Worm (Caenorhabditis elegans): ENCODE data around the gene mpz-5.

mpz-5 gene

DNA sequence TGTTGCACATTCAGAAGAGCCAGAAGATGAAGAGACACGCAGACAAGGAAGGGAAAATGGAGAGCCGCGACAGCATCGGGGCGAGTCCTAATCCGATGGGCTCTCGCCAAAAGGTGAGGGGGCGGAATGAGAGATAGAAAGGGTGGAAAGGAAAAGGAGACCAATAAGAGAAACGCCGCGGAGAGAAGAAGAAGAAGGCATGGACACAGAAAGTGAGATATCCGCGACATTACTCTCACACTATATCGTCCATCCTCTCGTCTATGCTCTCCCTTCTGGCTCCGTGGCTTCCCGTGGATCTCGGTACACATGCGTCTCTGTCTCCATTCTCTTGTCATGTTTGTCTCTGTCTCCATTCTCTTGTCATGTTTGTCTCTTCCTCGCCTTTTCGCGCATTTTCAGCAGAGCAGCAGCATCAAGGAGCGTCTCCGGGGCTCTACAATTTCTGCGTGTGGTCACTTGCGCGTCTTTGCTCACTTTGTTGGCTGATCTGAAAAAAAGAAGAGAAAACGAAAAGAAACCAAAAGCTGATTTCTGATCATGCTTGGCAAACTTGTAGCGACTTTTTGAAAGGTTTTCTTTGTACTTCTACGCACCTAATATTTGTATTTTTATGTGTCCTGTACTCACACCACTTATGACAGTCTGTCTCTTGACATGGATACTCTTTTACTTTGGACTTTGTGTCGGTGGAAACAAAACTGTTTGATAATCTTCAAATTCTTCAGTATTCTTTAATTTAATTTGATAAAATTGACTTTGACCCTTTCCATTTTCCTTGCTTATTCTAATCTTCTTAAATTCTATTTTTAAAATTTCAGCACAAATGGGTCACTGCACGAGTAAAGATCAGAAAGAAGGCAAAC lies 29.8 kb upstream of the mpz-5 start, which contains the start of gene gpa-7:
gpa-7 (plus strand) TSS at position 816 of the 866 bp plus-strand sequence.
- TF ChIP-seq F13C5.2 (tag; optimal IDR thresholded peaks at IDR 0.05) (peak; percentile 56), aly-1 (tag; optimal IDR thresholded peaks at IDR 0.05) (peak; percentile 56), tbx-11 (GFP tag; IDR thresholded peaks at IDR 0.05) (0 out of 2 replicates have a peak, but pooled peaks have one; percentile 34), hnd-1 (tag; optimal IDR thresholded peaks at IDR 0.05) (no peak), scrt-1 (GFP tag; IDR thresholded peaks at IDR 0.05) (no peak), tra-4 (tag; optimal IDR thresholded peaks at IDR 0.05) (no peak), flt-1 (GFP tag; IDR thresholded peaks at IDR 0.05) (no peak)

DNA sequence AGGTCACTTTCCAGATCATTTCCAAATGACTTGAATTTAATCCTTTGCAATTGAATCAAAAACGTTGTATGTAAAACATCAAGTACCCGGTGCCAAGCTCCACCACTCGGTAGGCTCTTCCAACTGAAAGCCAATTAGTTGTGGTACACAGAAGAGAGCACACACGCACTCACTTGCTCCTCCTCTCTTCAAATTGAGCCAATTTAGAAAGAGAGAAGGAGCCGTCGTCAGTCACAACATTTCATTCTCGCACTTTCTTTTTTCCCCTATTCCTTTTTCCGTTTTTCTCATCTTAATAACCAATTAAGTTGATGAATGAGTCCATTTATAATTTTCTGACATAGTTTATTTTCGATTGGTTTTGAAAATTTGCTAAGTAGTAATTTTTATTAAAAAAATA lies 24.6 kb upstream of the mpz-5 start:
- TF ChIP-seq F13C5.2 (tag; optimal IDR thresholded peaks at IDR 0.05) (no peak), B0310.2 (tag; optimal IDR thresholded peaks at IDR 0.05) (no peak), hnd-1 (tag; optimal IDR thresholded peaks at IDR 0.05) (no peak), hmg-4 (GFP tag; optimal IDR thresholded peaks at IDR 0.05) (no peak), ceh-13 (GFP tag; optimal IDR thresholded peaks at IDR 0.05) (no peak), pes-1 (GFP tag; IDR thresholded peaks at IDR 0.05) (no peak), scrt-1 (GFP tag; IDR thresholded peaks at IDR 0.05) (no peak), aly-1 (tag; optimal IDR thresholded peaks at IDR 0.05) (no peak), ets-7 (tag; optimal IDR thresholded peaks at IDR 0.05) (no peak)

DNA sequence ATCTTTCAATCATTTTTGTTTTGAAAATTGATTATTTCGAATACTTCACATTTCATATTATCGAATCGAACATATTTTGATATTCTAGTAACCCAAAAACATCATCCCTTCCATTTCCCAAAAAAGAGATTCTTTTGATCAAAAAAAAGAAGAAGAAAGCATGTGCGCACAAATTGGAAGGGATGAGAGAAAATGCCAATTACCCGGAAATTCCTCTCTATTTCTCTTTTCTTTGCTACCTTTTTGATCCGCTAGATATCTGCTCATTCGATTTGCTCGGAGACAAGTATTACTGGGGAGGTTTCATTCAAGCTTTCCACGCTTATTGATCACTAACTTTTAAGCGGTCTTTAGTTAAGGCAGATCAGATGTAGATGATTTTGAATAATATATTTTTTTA lies 23.2 kb upstream of the mpz-5 start:
- TF ChIP-seq tbx-37 (GFP tag; conservative IDR thresholded peaks at IDR 0.05): no peak
- no peak for TF ChIP-seq flt-1 (GFP tag; IDR thresholded peaks at IDR 0.05)
- TF ChIP-seq aly-1 (tag; optimal IDR thresholded peaks at IDR 0.05): no peak
- no peak for TF ChIP-seq tra-4 (tag; optimal IDR thresholded peaks at IDR 0.05)
- no peak for TF ChIP-seq B0310.2 (tag; optimal IDR thresholded peaks at IDR 0.05)
- TF ChIP-seq scrt-1 (GFP tag; IDR thresholded peaks at IDR 0.05): no peak
- TF ChIP-seq hmg-4 (GFP tag; optimal IDR thresholded peaks at IDR 0.05): no peak
- TF ChIP-seq ceh-13 (GFP tag; optimal IDR thresholded peaks at IDR 0.05): no peak
- TF ChIP-seq sea-1 (GFP tag; conservative IDR thresholded peaks at IDR 0.05): no peak

DNA sequence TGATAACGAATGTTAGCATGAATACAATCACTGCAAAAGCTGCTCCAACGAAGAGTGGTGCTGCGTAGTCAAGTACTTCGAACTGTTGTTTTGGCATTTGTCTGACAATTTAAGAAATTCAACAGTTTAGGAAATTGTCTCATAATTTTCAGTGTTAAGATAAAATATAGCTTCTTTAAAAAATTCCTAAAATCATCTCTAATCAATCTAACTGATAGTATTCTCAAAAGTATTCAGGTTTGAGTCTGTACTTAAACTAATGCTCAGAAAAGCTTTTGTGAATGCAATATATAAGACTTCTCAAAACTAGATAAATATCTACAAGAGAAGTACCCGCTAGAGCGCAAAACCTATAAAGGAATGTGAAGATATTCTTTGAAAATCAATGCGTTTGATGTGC lies 21.2 kb upstream of the mpz-5 start, which contains the start of gene R10H10.4:
R10H10.4 (minus strand) TSS at position 101 of the 400 bp plus-strand sequence.
- TF ChIP-seq B0310.2 (tag; optimal IDR thresholded peaks at IDR 0.05) (no peak), tra-4 (tag; optimal IDR thresholded peaks at IDR 0.05) (no peak), scrt-1 (GFP tag; IDR thresholded peaks at IDR 0.05) (no peak), hmbx-1 (tag; optimal IDR thresholded peaks at IDR 0.05) (no peak), aly-1 (tag; optimal IDR thresholded peaks at IDR 0.05) (no peak), ceh-36 (tag; optimal IDR thresholded peaks at IDR 0.05) (no peak), tbx-37 (GFP tag; conservative IDR thresholded peaks at IDR 0.05) (no peak), F13C5.2 (tag; optimal IDR thresholded peaks at IDR 0.05) (no peak), ama-1 (optimal IDR thresholded peaks at IDR 0.05) (no peak), ceh-13 (GFP tag; optimal IDR thresholded peaks at IDR 0.05) (no peak), pes-1 (GFP tag; IDR thresholded peaks at IDR 0.05) (no peak), flt-1 (GFP tag; IDR thresholded peaks at IDR 0.05) (no peak), tbx-11 (GFP tag; IDR thresholded peaks at IDR 0.05) (no peak), ets-7 (tag; optimal IDR thresholded peaks at IDR 0.05) (no peak), hnd-1 (tag; optimal IDR thresholded peaks at IDR 0.05) (no peak), sea-1 (GFP tag; conservative IDR thresholded peaks at IDR 0.05) (no peak)

DNA sequence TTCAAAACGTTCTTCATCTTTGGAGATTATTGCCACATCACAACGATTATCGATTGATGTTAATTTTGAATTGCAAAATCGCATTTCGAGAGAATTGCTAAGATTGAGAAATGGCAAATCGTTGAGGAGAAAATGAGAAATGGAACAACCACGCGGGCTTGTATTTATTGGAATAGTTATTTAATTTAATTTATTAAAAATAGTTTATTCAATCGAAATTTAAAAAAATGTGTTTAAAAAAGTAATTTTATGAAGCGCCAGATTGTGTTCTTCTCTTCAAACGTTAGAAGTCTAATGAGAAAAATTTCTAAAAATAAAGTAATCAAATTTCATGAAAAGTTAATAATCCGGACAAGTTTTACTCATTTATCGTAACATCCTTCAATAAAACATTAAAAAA lies 18.2 kb upstream of the mpz-5 start, which contains the start of gene spe-26:
spe-26 (minus strand) TSS at position 101 of the 400 bp plus-strand sequence.
- TF ChIP-seq scrt-1 (GFP tag; IDR thresholded peaks at IDR 0.05): no peak
- TF ChIP-seq B0310.2 (tag; optimal IDR thresholded peaks at IDR 0.05): no peak
- TF ChIP-seq tbx-37 (GFP tag; conservative IDR thresholded peaks at IDR 0.05): no peak
- no peak for TF ChIP-seq flt-1 (GFP tag; IDR thresholded peaks at IDR 0.05)
- no peak for TF ChIP-seq ets-7 (tag; optimal IDR thresholded peaks at IDR 0.05)
- no peak for TF ChIP-seq F13C5.2 (tag; optimal IDR thresholded peaks at IDR 0.05)
- no peak for TF ChIP-seq aly-1 (tag; optimal IDR thresholded peaks at IDR 0.05)
- no peak for TF ChIP-seq pes-1 (GFP tag; IDR thresholded peaks at IDR 0.05)

DNA sequence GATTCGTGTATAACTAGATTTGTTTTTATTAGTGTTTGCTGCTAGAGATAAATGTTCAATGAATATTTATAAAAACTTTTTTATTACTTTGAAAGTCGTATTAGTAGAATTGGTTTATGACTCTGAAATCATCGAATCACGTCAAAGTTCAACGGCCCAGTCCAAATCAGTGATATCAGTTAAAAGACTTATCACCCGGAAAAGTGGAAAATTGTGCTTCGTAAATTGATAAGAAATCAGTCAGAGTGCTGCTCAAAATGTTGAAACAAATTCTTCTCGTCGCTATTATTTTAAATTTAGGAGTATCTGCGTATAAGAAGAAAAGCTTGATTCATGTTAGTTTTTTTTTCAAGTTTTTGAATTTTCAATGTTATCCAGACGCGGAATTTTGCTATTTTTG lies 14.6 kb upstream of the mpz-5 start, which contains the start of gene R10H10.3:
R10H10.3 (plus strand) TSS at position 243 of the 400 bp plus-strand sequence.
- TF ChIP-seq F13C5.2 (tag; optimal IDR thresholded peaks at IDR 0.05) (no peak), sea-1 (GFP tag; conservative IDR thresholded peaks at IDR 0.05) (no peak), scrt-1 (GFP tag; IDR thresholded peaks at IDR 0.05) (no peak), ceh-36 (tag; optimal IDR thresholded peaks at IDR 0.05) (no peak), aly-1 (tag; optimal IDR thresholded peaks at IDR 0.05) (no peak), tbx-11 (GFP tag; IDR thresholded peaks at IDR 0.05) (no peak)

DNA sequence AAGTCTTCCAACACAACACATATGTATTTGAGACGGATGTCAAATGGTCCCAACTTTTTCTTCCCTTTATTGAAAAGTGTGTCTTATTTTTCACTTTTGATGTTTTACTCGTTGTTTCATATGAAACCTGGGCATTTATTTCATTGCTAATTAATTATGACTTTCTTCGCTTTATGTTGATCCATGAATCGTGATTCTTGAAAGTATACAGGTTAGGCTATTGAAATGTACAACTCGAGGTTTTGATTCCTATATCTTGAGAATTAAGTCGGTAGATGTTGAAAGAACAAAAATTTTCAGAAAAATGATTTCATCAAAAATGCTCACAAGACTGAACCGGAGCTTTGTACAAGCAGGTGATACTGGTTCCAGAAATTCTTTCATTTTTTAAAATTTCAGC lies 13.5 kb upstream of the mpz-5 start, which contains the start of gene nfu-1:
nfu-1 (plus strand) TSS at position 301 of the 400 bp plus-strand sequence.
- TF ChIP-seq ceh-36 (tag; optimal IDR thresholded peaks at IDR 0.05) (no peak), ets-7 (tag; optimal IDR thresholded peaks at IDR 0.05) (no peak), tbx-11 (GFP tag; IDR thresholded peaks at IDR 0.05) (no peak), aly-1 (tag; optimal IDR thresholded peaks at IDR 0.05) (no peak), ama-1 (optimal IDR thresholded peaks at IDR 0.05) (no peak), tra-4 (tag; optimal IDR thresholded peaks at IDR 0.05) (no peak)

DNA sequence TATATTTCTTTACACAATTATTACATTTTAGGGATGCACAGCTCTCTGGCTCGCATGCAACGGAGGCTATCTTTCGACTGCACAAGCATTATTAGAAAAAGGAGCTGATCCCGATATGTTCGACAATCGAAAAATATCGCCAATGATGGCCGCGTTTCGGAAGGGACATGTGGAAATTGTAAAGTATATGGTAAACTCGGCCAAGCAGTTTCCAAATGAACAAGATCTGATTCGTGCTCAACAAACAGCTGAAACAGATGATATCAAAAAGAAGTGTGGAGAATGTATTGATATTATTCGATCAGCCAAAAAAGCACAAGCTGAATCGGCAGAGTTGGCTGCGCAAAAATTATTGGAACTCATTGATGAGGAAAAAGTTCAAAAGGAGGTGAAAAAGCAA lies 9.3 kb upstream of the mpz-5 start:
- no peak for TF ChIP-seq hnd-1 (tag; optimal IDR thresholded peaks at IDR 0.05)
